Worm (Caenorhabditis elegans): Measurements from ENCODE around the gene C52E4.7.

Gene C52E4.7

ce11 chrV:12001747-12002456 lies 7.8 kb downstream of the C52E4.7 start, which contains the start of gene gcy-33 (continued):
- TF ChIP-seq fax-1 (tag; optimal IDR thresholded peaks at IDR 0.05): peak; percentile 88
- TF ChIP-seq unc-3 (GFP tag; conservative IDR thresholded peaks at IDR 0.05): peak; percentile 95
- peak; percentile 94 for TF ChIP-seq unc-3 (tag; optimal IDR thresholded peaks at IDR 0.05)
- peak; percentile 46 for TF ChIP-seq tbx-7 (tag; optimal IDR thresholded peaks at IDR 0.05)
- TF ChIP-seq hlh-8 (tag; optimal IDR thresholded peaks at IDR 0.05): peak; percentile 75
- TF ChIP-seq hlh-6 (tag; optimal IDR thresholded peaks at IDR 0.05): peak; percentile 97
- peak; percentile 88 for TF ChIP-seq unc-42 (tag; optimal IDR thresholded peaks at IDR 0.05)
- no peak for TF ChIP-seq pax-1 (tag; optimal IDR thresholded peaks at IDR 0.05)
- peak; percentile 93 for TF ChIP-seq fkh-6 (tag; optimal IDR thresholded peaks at IDR 0.05)
- TF ChIP-seq syd-9 (tag; optimal IDR thresholded peaks at IDR 0.05): peak; percentile 94
- peak; percentile 89 for TF ChIP-seq ceh-45 (GFP tag; IDR thresholded peaks at IDR 0.05)
- peak; percentile 91 for TF ChIP-seq C38D4.7 (GFP tag; optimal IDR thresholded peaks at IDR 0.05)
- TF ChIP-seq pha-4 (tag; optimal IDR thresholded peaks at IDR 0.05): no peak
- peak; percentile 97 for TF ChIP-seq elt-2 (tag; optimal IDR thresholded peaks at IDR 0.05)
- peak; percentile 80 for TF ChIP-seq ceh-9 (tag; optimal IDR thresholded peaks at IDR 0.05)
- TF ChIP-seq nhr-232 (tag; optimal IDR thresholded peaks at IDR 0.05): peak; percentile 94
- TF ChIP-seq C08G9.2 (tag; optimal IDR thresholded peaks at IDR 0.05): peak; percentile 85
- peak; percentile 91 for TF ChIP-seq ceh-31 (tag; optimal IDR thresholded peaks at IDR 0.05)
- TF ChIP-seq ttx-3 (tag; optimal IDR thresholded peaks at IDR 0.05): peak; percentile 93
- TF ChIP-seq ceh-2 (tag; optimal IDR thresholded peaks at IDR 0.05): peak; percentile 94
- TF ChIP-seq ceh-30 (tag; optimal IDR thresholded peaks at IDR 0.05): peak; percentile 27
- TF ChIP-seq ztf-16 (tag; optimal IDR thresholded peaks at IDR 0.05): peak; percentile 95
- TF ChIP-seq T23F11.4 (GFP tag; optimal IDR thresholded peaks at IDR 0.05): peak; percentile 96
- peak; percentile 94 for TF ChIP-seq pha-2 (tag; optimal IDR thresholded peaks at IDR 0.05)
- TF ChIP-seq sox-2 (GFP tag; IDR thresholded peaks at IDR 0.05): peak; percentile 92

DNA sequence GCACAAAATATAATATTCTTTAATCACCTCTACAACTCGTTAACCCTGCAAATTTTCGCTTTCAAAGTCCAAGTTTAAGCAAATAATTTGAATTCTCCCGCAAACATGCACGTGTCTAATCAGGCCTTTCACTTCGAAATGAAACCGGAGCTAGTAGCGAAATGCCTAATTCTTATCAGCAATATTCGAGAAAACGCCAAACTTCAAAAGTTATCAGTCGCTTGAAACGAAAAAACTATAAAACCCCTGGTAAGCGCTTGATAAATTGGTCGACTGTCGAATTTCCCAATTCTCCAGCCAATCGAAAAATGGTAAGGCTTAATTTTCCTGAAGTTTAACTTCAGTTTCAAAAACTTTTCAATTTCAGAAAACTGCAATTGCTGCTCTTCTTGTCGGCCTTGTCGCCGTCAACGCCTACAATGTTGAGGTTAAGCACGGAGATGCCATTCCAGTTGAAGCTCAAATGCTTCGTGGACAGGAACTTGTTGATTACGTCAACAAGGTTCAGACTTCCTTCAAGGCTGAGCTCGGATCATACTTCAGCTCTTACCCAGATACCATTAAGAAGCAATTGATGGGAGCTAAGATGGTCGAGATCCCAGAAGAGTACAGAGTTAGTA lies 8.9 kb downstream of the C52E4.7 start, which contains the start of gene cpr-9:
cpr-9 (plus strand) TSS at position 188 of the 620 bp plus-strand sequence.
- peak; percentile 51 for TF ChIP-seq elt-2 (tag; optimal IDR thresholded peaks at IDR 0.05)
- no peak for TF ChIP-seq ceh-24 (tag; optimal IDR thresholded peaks at IDR 0.05)

- TF ChIP-seq mec-3 (tag; optimal IDR thresholded peaks at IDR 0.05; ENCODE audit: borderline replicate concordance) (no peak), ztf-16 (tag; optimal IDR thresholded peaks at IDR 0.05) (no peak)
Observed at ce11 chrV:12004501-12004940, 10.4 kb downstream of the C52E4.7 start.

DNA sequence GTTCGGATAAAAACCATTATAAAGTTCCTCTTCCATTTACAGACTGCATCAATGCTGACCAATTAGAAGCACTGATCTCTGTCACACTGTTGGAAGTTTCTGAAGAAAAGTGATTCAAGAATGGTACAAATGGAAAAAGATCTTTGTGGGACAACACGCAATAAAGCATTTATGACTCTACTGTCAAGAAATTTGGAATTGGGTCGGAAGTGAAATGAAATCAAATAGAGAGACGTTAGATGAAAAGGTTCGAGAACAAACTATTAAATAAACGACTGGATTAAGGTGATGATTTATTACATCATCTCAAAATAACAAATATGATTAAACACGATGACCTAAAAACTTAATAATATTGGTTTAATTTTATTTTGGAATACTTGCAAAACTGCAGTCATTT lies 12.4 kb downstream of the C52E4.7 start, which contains the start of gene F57F5.3:
F57F5.3 (minus strand) TSS at position 101 of the 400 bp plus-strand sequence.
- no peak for TF ChIP-seq ceh-34 (tag; optimal IDR thresholded peaks at IDR 0.05)
- no peak for TF ChIP-seq ceh-30 (tag; optimal IDR thresholded peaks at IDR 0.05)
- no peak for TF ChIP-seq ceh-48 (tag; optimal IDR thresholded peaks at IDR 0.05)
- no peak for TF ChIP-seq elt-4 (tag; optimal IDR thresholded peaks at IDR 0.05)
- TF ChIP-seq pha-2 (tag; optimal IDR thresholded peaks at IDR 0.05): no peak
- TF ChIP-seq ceh-6 (GFP tag; optimal IDR thresholded peaks at IDR 0.05): no peak

ce11 chrV:12011686-12012085 lies 17.6 kb downstream of the C52E4.7 start:
- TF ChIP-seq madf-2 (tag; optimal IDR thresholded peaks at IDR 0.05) (no peak), fkh-6 (tag; optimal IDR thresholded peaks at IDR 0.05) (no peak), odd-2 (tag; optimal IDR thresholded peaks at IDR 0.05) (no peak), C08G9.2 (tag; optimal IDR thresholded peaks at IDR 0.05) (no peak), ceh-19 (GFP tag; optimal IDR thresholded peaks at IDR 0.05) (no peak)
